Fruit fly (Drosophila melanogaster) whole organism, embryonic: ENCODE measurements around the gene Schip1.

Experiments
- ATbp ChIP-seq: fragments of 200-800 bp; sonication (Bioruptor generic); optimal IDR thresholded peaks from 2 replicates; lab custom pipeline; 2017; ENCODE audit warnings: missing biosample characterization, mild to moderate bottlenecking, missing genetic modification characterization, missing genetic modification reagents
- Aef1 ChIP-seq: fragments of 200-800 bp; sonication (Bioruptor generic); IDR thresholded peaks from 3 replicates; pipeline ENCODE4 v1.3.6; 2022; ENCODE audit warnings: missing biosample characterization, missing genetic modification characterization
- Asciz ChIP-seq: fragments of 200-800 bp; sonication (Bioruptor generic); optimal IDR thresholded peaks from 2 replicates; lab custom pipeline; 2017; ENCODE audit warnings: missing biosample characterization, mild to moderate bottlenecking, missing genetic modification characterization, missing genetic modification reagents
- Atf3 ChIP-seq: fragments of 200-800 bp; sonication (Bioruptor generic); optimal IDR thresholded peaks from 3 replicates; lab custom pipeline; 2016; ENCODE audit warnings: missing biosample characterization, missing genetic modification characterization
- B-H1 ChIP-seq: fragments of 200-800 bp; sonication (Bioruptor generic); IDR thresholded peaks from 3 replicates; pipeline ENCODE4 v1.3.6; 2022; ENCODE audit warnings: missing biosample characterization, missing genetic modification characterization
- CG10543 ChIP-seq: fragments of 200-800 bp; sonication (Bioruptor generic); optimal IDR thresholded peaks from 3 replicates; lab custom pipeline; 2017; ENCODE audit warnings: missing biosample characterization, mild to moderate bottlenecking, missing genetic modification characterization, moderate library complexity
- CG11560 ChIP-seq: fragments of 200-800 bp; sonication (Bioruptor generic); IDR thresholded peaks from 3 replicates; pipeline ENCODE4 v1.3.6; 2022; ENCODE audit warnings: missing biosample characterization, missing genetic modification characterization
- CG12219 ChIP-seq: fragments of 200-800 bp; sonication (Bioruptor generic); optimal IDR thresholded peaks from 3 replicates; lab custom pipeline; 2018; ENCODE audit warnings: missing biosample characterization, mild to moderate bottlenecking, missing genetic modification characterization
- CG12659 ChIP-seq: fragments of 200-800 bp; sonication (Bioruptor generic); optimal IDR thresholded peaks from 3 replicates; lab custom pipeline; 2017; ENCODE audit warnings: mild to moderate bottlenecking, missing biosample characterization, missing genetic modification reagents, missing genetic modification characterization
- CG14860 ChIP-seq: fragments of 200-800 bp; sonication (Bioruptor generic); IDR thresholded peaks from 3 replicates; pipeline ENCODE4 v1.3.6; 2022; ENCODE audit warnings: missing biosample characterization, missing genetic modification characterization; ENCODE audit not compliant: partially characterized antibody
- CG16779 ChIP-seq: fragments of 200-800 bp; sonication (Bioruptor generic); IDR thresholded peaks from 2 replicates; pipeline ENCODE4 v1.3.6; 2022; ENCODE audit warnings: missing biosample characterization, missing genetic modification characterization
- CG18619 ChIP-seq: fragments of 200-800 bp; sonication (Bioruptor generic); optimal IDR thresholded peaks from 3 replicates; lab custom pipeline; 2017; ENCODE audit warnings: missing biosample characterization, mild to moderate bottlenecking, missing genetic modification characterization
- CG2712 ChIP-seq: fragments of 200-800 bp; optimal IDR thresholded peaks from 3 replicates; lab custom pipeline; 2019; ENCODE audit warnings: missing biosample characterization, mild to moderate bottlenecking, missing genetic modification characterization, moderate library complexity
- CG32532 ChIP-seq: fragments of 200-800 bp; sonication (Bioruptor generic); IDR thresholded peaks from 2 replicates; pipeline ENCODE4 v1.3.6; 2022; ENCODE audit warnings: missing biosample characterization, missing genetic modification characterization
- CG33557 ChIP-seq: fragments of 200-800 bp; sonication (Bioruptor generic); optimal IDR thresholded peaks from 2 replicates; lab custom pipeline; 2019; ENCODE audit warnings: missing biosample characterization, mild to moderate bottlenecking, missing genetic modification characterization, moderate library complexity
- CG43689 ChIP-seq: fragments of 200-800 bp; sonication (Bioruptor generic); IDR thresholded peaks from 2 replicates; pipeline ENCODE4 v1.3.6; 2022; ENCODE audit warnings: missing biosample characterization, missing genetic modification characterization
- CG6791 ChIP-seq: fragments of 200-800 bp; sonication (Bioruptor generic); IDR thresholded peaks from 3 replicates; pipeline ENCODE4 v1.3.6; 2022; ENCODE audit warnings: missing biosample characterization, missing genetic modification characterization; ENCODE audit not compliant: partially characterized antibody
- CG9437 ChIP-seq: fragments of 200-800 bp; sonication (Bioruptor generic); optimal IDR thresholded peaks from 2 replicates; lab custom pipeline; 2018; ENCODE audit warnings: missing biosample characterization, mild to moderate bottlenecking, missing genetic modification characterization
- CTCF ChIP-seq: fragments of 200-800 bp; sonication (Bioruptor generic); optimal IDR thresholded peaks from 2 replicates; lab custom pipeline; 2017; ENCODE audit warnings: missing biosample characterization, mild to moderate bottlenecking, missing genetic modification characterization, moderate library complexity
- CkIIα-i1 ChIP-seq: fragments of 200-800 bp; sonication (Bioruptor generic); IDR thresholded peaks from 2 replicates; pipeline ENCODE4 v1.3.6; 2022; ENCODE audit warnings: missing biosample characterization, missing genetic modification characterization
- Dad ChIP-seq: fragments of 200-800 bp; sonication (Bioruptor generic); optimal IDR thresholded peaks from 3 replicates; lab custom pipeline; 2016; ENCODE audit warnings: missing biosample characterization, missing genetic modification characterization
- Dfd ChIP-seq, 2 experiments: fragments of >200 bp; optimal IDR thresholded peaks; 2 replicates each; lab custom pipeline; 2017; ENCODE audit warnings: missing biosample characterization in 2 of 2, missing genetic modification characterization in 2 of 2
- Drgx ChIP-seq: fragments of 200-800 bp; sonication (Bioruptor generic); IDR thresholded peaks from 2 replicates; pipeline ENCODE4 v1.3.6; 2022; ENCODE audit warnings: missing biosample characterization, missing genetic modification characterization
- E2f1 ChIP-seq: fragments of 200-800 bp; sonication (Bioruptor generic); IDR thresholded peaks from 2 replicates; pipeline ENCODE4 v1.3.6; 2022; ENCODE audit warnings: missing biosample characterization, missing genetic modification characterization
- Hsf ChIP-seq: fragments of 200-800 bp; sonication (Bioruptor generic); optimal IDR thresholded peaks from 3 replicates; lab custom pipeline; 2016; ENCODE audit warnings: missing biosample characterization, missing genetic modification characterization
- Jarid2 ChIP-seq: fragments of 200-800 bp; sonication (Bioruptor generic); optimal IDR thresholded peaks from 3 replicates; lab custom pipeline; 2017; ENCODE audit warnings: mild to moderate bottlenecking, missing biosample characterization, missing genetic modification reagents, missing genetic modification characterization
- Lhr ChIP-seq: fragments of 200-800 bp; sonication (Bioruptor generic); optimal IDR thresholded peaks from 3 replicates; lab custom pipeline; 2017; ENCODE audit warnings: mild to moderate bottlenecking, missing biosample characterization, missing genetic modification reagents, missing genetic modification characterization
- MBD-R2 ChIP-seq: fragments of 200-800 bp; sonication (Bioruptor generic); IDR thresholded peaks from 2 replicates; pipeline ENCODE4 v1.3.6; 2022; ENCODE audit warnings: missing biosample characterization, missing genetic modification characterization
- MTF-1 ChIP-seq: fragments of 200-800 bp; sonication (Bioruptor generic); optimal IDR thresholded peaks from 2 replicates; lab custom pipeline; 2018; ENCODE audit warnings: missing biosample characterization, mild to moderate bottlenecking, missing genetic modification characterization, borderline replicate concordance
- Mad ChIP-seq: fragments of 200-800 bp; sonication (Bioruptor generic); optimal IDR thresholded peaks from 2 replicates; lab custom pipeline; 2016; ENCODE audit warnings: missing biosample characterization, missing genetic modification characterization
- TFAM ChIP-seq: fragments of 200-800 bp; sonication (Bioruptor generic); optimal IDR thresholded peaks from 2 replicates; lab custom pipeline; 2017; ENCODE audit warnings: missing biosample characterization, missing genetic modification characterization, inconsistent platforms
- cad ChIP-seq: fragments of >200 bp; optimal IDR thresholded peaks from 2 replicates; lab custom pipeline; 2017; ENCODE audit warnings: missing biosample characterization, missing genetic modification characterization
- chn ChIP-seq: fragments of 200-800 bp; sonication (Bioruptor generic); optimal IDR thresholded peaks from 2 replicates; lab custom pipeline; 2016; ENCODE audit warnings: missing biosample characterization, missing genetic modification characterization
- ci ChIP-seq: fragments of 200-800 bp; sonication (Bioruptor generic); IDR thresholded peaks from 3 replicates; pipeline ENCODE4 v1.3.6; 2022; ENCODE audit warnings: missing biosample characterization, missing genetic modification characterization
- corto ChIP-seq: fragments of 200-800 bp; sonication (Bioruptor generic); optimal IDR thresholded peaks from 2 replicates; lab custom pipeline; 2016; ENCODE audit warnings: missing biosample characterization, mild to moderate bottlenecking, missing genetic modification characterization, moderate library complexity
- crp ChIP-seq, 2 experiments: fragments of 200-800 bp; sonication (Bioruptor generic); optimal IDR thresholded peaks; 2 replicates in 1 of 2; 3 replicates in 1 of 2; lab custom pipeline; 2017; ENCODE audit warnings: missing biosample characterization in 2 of 2, missing genetic modification characterization in 2 of 2, mild to moderate bottlenecking in 1 of 2, moderate library complexity in 1 of 2
- cwo ChIP-seq: fragments of 200-800 bp; sonication (Bioruptor generic); optimal IDR thresholded peaks from 3 replicates; lab custom pipeline; 2017; ENCODE audit warnings: missing biosample characterization, missing genetic modification characterization, mild to moderate bottlenecking, moderate library complexity, missing genetic modification reagents
- fu2 ChIP-seq: fragments of 200-800 bp; sonication (Bioruptor generic); optimal IDR thresholded peaks from 2 replicates; lab custom pipeline; 2016; ENCODE audit warnings: missing biosample characterization, missing genetic modification characterization
- gcm2 ChIP-seq: fragments of 200-800 bp; sonication (Bioruptor generic); optimal IDR thresholded peaks from 2 replicates; lab custom pipeline; 2016; ENCODE audit warnings: missing biosample characterization, missing genetic modification characterization
- gro ChIP-seq: fragments of 200-800 bp; sonication (Bioruptor generic); optimal IDR thresholded peaks from 2 replicates; lab custom pipeline; 2016; ENCODE audit warnings: missing biosample characterization, missing genetic modification characterization
- jumu ChIP-seq: fragments of 200-800 bp; sonication (Bioruptor generic); optimal IDR thresholded peaks from 3 replicates; lab custom pipeline; 2016; ENCODE audit warnings: missing biosample characterization, missing genetic modification characterization
- lab ChIP-seq: fragments of 200-800 bp; sonication (Bioruptor generic); optimal IDR thresholded peaks from 3 replicates; lab custom pipeline; 2017; ENCODE audit warnings: missing biosample characterization, missing genetic modification characterization, mild to moderate bottlenecking, moderate library complexity, missing genetic modification reagents
- lmd ChIP-seq: fragments of 200-800 bp; sonication (Bioruptor generic); IDR thresholded peaks from 2 replicates; pipeline ENCODE4 v1.3.6; 2022; ENCODE audit warnings: missing biosample characterization, missing genetic modification characterization
- p53 ChIP-seq: fragments of 200-800 bp; sonication (Bioruptor generic); optimal IDR thresholded peaks from 2 replicates; lab custom pipeline; 2016; ENCODE audit warnings: missing biosample characterization, missing genetic modification characterization
- pnt ChIP-seq: fragments of 200-800 bp; sonication (Bioruptor generic); optimal IDR thresholded peaks from 3 replicates; lab custom pipeline; 2016; ENCODE audit warnings: missing biosample characterization, missing genetic modification characterization
- repo ChIP-seq: fragments of 200-800 bp; sonication (Bioruptor generic); optimal IDR thresholded peaks from 2 replicates; lab custom pipeline; 2016; ENCODE audit warnings: missing biosample characterization, missing genetic modification characterization
- row ChIP-seq: fragments of 200-800 bp; sonication (Bioruptor generic); IDR thresholded peaks from 3 replicates; pipeline ENCODE4 v1.3.6; 2022; ENCODE audit warnings: missing biosample characterization, missing genetic modification characterization
- sc ChIP-seq, 3 experiments: fragments of >200 bp in 2 of 3; fragments of 200-800 bp in 1 of 3; sonication (Bioruptor generic) in 1 of 3; optimal IDR thresholded peaks; 2 replicates in 2 of 3; 3 replicates in 1 of 3; lab custom pipeline; 2017; ENCODE audit warnings: mild to moderate bottlenecking in 1 of 3, missing biosample characterization in 1 of 3, missing genetic modification characterization in 1 of 3, missing genetic modification reagents in 1 of 3
- sima ChIP-seq: fragments of 200-800 bp; sonication (Bioruptor generic); optimal IDR thresholded peaks from 2 replicates; lab custom pipeline; 2016; ENCODE audit warnings: missing biosample characterization, missing genetic modification characterization
- slou ChIP-seq: fragments of 200-800 bp; sonication (Bioruptor generic); optimal IDR thresholded peaks from 3 replicates; lab custom pipeline; 2016; ENCODE audit warnings: missing biosample characterization, missing genetic modification characterization
- twi ChIP-seq: fragments of 200-800 bp; optimal IDR thresholded peaks from 2 replicates; lab custom pipeline; 2019; ENCODE audit warnings: missing biosample characterization, mild to moderate bottlenecking, missing genetic modification characterization, moderate library complexity

Gene Schip1

dm6 chr2L:10339212-10339721 is 8.4 kb upstream of the Schip1 start, which contains the start of gene SamDC (continued):
- no peak for TF ChIP-seq Atf3
- peak; percentile 36 for TF ChIP-seq Hsf (GFP tag; lab: Kevin White, UChicago)
- no peak for TF ChIP-seq CkIIα-i1 (GFP tag; lab: Robert Waterston, UW)
- TF ChIP-seq corto (GFP tag; lab: Kevin White, UChicago) = peak; percentile 19
- TF ChIP-seq jumu (GFP tag; lab: Kevin White, UChicago) = peak; percentile 25
- peak; percentile 4 for TF ChIP-seq Mad
- no peak for TF ChIP-seq gcm2 (GFP tag; lab: Kevin White, UChicago)
- peak; percentile 87 for TF ChIP-seq CG6791
- TF ChIP-seq CG10543 (GFP tag; lab: Kevin White, UChicago) = no peak
- no peak for TF ChIP-seq cad (GFP tag; lab: Kevin White, UChicago)
- TF ChIP-seq cwo = no peak
- TF ChIP-seq CG11560 (tag; lab: Robert Waterston, UW) = no peak
- TF ChIP-seq Dfd (GFP tag; optimal IDR thresholded peaks at IDR 0.05; lab: Kevin White, UChicago) = peak in 1 of 2 experiments; percentile 77
- no peak for TF ChIP-seq lab
- peak; percentile 74 for TF ChIP-seq CG12659
- TF ChIP-seq CTCF (GFP tag; lab: Kevin White, UChicago) = no peak
- TF ChIP-seq CG43689 = no peak
- TF ChIP-seq CG16779 (GFP tag; lab: Robert Waterston, UW) = no peak
- TF ChIP-seq CG12219 (GFP tag; lab: Kevin White, UChicago) = no peak
- TF ChIP-seq sc (optimal IDR thresholded peaks at IDR 0.05; lab: Kevin White, UChicago) = no peak
- TF ChIP-seq sc (GFP tag; optimal IDR thresholded peaks at IDR 0.05; lab: Kevin White, UChicago) = no peak
- peak; percentile 79 for TF ChIP-seq Lhr (GFP tag; lab: Kevin White, UChicago)
- no peak for TF ChIP-seq repo (GFP tag; lab: Kevin White, UChicago)
- TF ChIP-seq pnt = peak; percentile 2
- no peak for TF ChIP-seq Asciz (GFP tag; lab: Kevin White, UChicago)
- no peak for TF ChIP-seq E2f1 (GFP tag; lab: Robert Waterston, UW)
- no peak; the same call in 1 of the 2 replicates for TF ChIP-seq Drgx
- no peak for TF ChIP-seq fu2 (GFP tag; lab: Kevin White, UChicago)
- no peak for TF ChIP-seq sima (GFP tag; lab: Kevin White, UChicago)
- TF ChIP-seq p53 (GFP tag; lab: Kevin White, UChicago) = no peak
- no peak for TF ChIP-seq Jarid2 (GFP tag; lab: Kevin White, UChicago)
- peak; percentile 53 for TF ChIP-seq CG2712 (tag; lab: Kevin White, UChicago)
- TF ChIP-seq MBD-R2 (GFP tag; lab: Robert Waterston, UW) = peak; percentile 78
- TF ChIP-seq ATbp (GFP tag; lab: Kevin White, UChicago) = no peak
- peak; percentile 5 for TF ChIP-seq Dad (GFP tag; lab: Kevin White, UChicago)
- TF ChIP-seq CG32532 (GFP tag; lab: Robert Waterston, UW) = peak; percentile 42; the same call in 1 of the 2 replicates
- TF ChIP-seq B-H1 (GFP tag; lab: Robert Waterston, UW) = no peak; the same call in 2 of the 3 replicates
- peak; percentile 25 for TF ChIP-seq CG9437 (GFP tag; lab: Kevin White, UChicago)
- TF ChIP-seq CG18619 (GFP tag; lab: Kevin White, UChicago) = no peak
- no peak for TF ChIP-seq CG33557 (GFP tag; lab: Kevin White, UChicago)
- peak; percentile 10 for TF ChIP-seq chn (GFP tag; lab: Kevin White, UChicago)
- peak; percentile 66; the same call in 2 of the 3 replicates for TF ChIP-seq ci (GFP tag; lab: Robert Waterston, UW)
- no peak for TF ChIP-seq MTF-1 (GFP tag; lab: Kevin White, UChicago)
- TF ChIP-seq gro = peak; percentile 52
- TF ChIP-seq lmd (GFP tag; lab: Robert Waterston, UW) = no peak; the same call in 1 of the 2 replicates
- peak; percentile 61 for TF ChIP-seq CG14860 (GFP tag; lab: Robert Waterston, UW)
- no peak for TF ChIP-seq TFAM (GFP tag; lab: Kevin White, UChicago)
- TF ChIP-seq crp (GFP tag; optimal IDR thresholded peaks at IDR 0.05; lab: Kevin White, UChicago) = peak in 1 of 2 experiments; percentile 60
- TF ChIP-seq Aef1 = peak; percentile 24; the same call in 1 of the 3 replicates
- peak; percentile 90 for TF ChIP-seq row
- TF ChIP-seq slou (GFP tag; lab: Kevin White, UChicago) = no peak
- TF ChIP-seq twi (tag; lab: Kevin White, UChicago) = peak; percentile 17
